Fruit fly (Drosophila melanogaster) whole organism, embryonic: ENCODE results near the gene CG14883.

ENCODE experiments used
- CG10543 ChIP-seq: fragments of 200-800 bp; sonication (Bioruptor generic); optimal IDR thresholded peaks from 3 replicates; lab custom pipeline; 2017; ENCODE audit warnings: missing biosample characterization, mild to moderate bottlenecking, missing genetic modification characterization, moderate library complexity
- CG15696 ChIP-seq: fragments of 200-800 bp; sonication (Bioruptor generic); optimal IDR thresholded peaks from 2 replicates; lab custom pipeline; 2019; ENCODE audit warnings: missing biosample characterization, mild to moderate bottlenecking, missing genetic modification characterization, moderate library complexity
- CG4328 ChIP-seq: fragments of 200-800 bp; sonication (Bioruptor generic); optimal IDR thresholded peaks from 3 replicates; lab custom pipeline; 2017; ENCODE audit warnings: missing biosample characterization, missing genetic modification reagents, missing genetic modification characterization
- E2f2 ChIP-seq: fragments of 200-800 bp; sonication (Bioruptor generic); IDR thresholded peaks from 2 replicates; pipeline ENCODE4 v1.3.6; 2022; ENCODE audit warnings: missing biosample characterization, missing genetic modification characterization
- Mes4 ChIP-seq: fragments of 200-800 bp; sonication (Bioruptor generic); optimal IDR thresholded peaks from 2 replicates; lab custom pipeline; 2016; ENCODE audit warnings: missing biosample characterization, missing genetic modification characterization
- dati ChIP-seq: fragments of 200-800 bp; sonication (Bioruptor generic); IDR thresholded peaks from 2 replicates; pipeline ENCODE4 v1.3.6; 2022; ENCODE audit warnings: missing biosample characterization, missing genetic modification characterization
- phol ChIP-seq: fragments of 200-800 bp; sonication (Bioruptor generic); optimal IDR thresholded peaks from 3 replicates; lab custom pipeline; 2018; ENCODE audit warnings: missing biosample characterization, mild to moderate bottlenecking, missing genetic modification characterization, moderate library complexity

dm6 chr3R:16432665-16433065 is 23.2 kb upstream of the CG14883 start, which contains the start of gene Fntb:
- TF ChIP-seq CG15696 (tag; lab: Kevin White, UChicago) (peak; percentile 54), CG10543 (GFP tag; lab: Kevin White, UChicago) (peak; percentile 63), phol (tag; lab: Kevin White, UChicago) (peak; percentile 83), Mes4 (GFP tag; lab: Kevin White, UChicago) (no peak), E2f2 (GFP tag; lab: Robert Waterston, UW) (peak; percentile 52; the same call in 1 of the 2 replicates), dati (GFP tag; lab: Robert Waterston, UW) (no peak), CG4328 (peak; percentile 53)
